Worm (Caenorhabditis elegans): ENCODE results near the gene C07E3.8.

ce11 chrII:10390250-10390821 is 38.3 kb downstream of the C07E3.8 start:
- TF ChIP-seq him-1 (tag; optimal IDR thresholded peaks at IDR 0.05) = no peak
- no peak for TF ChIP-seq W03F9.2 (tag; optimal IDR thresholded peaks at IDR 0.05)
